Worm (Caenorhabditis elegans): ENCODE measurements around the gene cgh-1.

Gene cgh-1

DNA sequence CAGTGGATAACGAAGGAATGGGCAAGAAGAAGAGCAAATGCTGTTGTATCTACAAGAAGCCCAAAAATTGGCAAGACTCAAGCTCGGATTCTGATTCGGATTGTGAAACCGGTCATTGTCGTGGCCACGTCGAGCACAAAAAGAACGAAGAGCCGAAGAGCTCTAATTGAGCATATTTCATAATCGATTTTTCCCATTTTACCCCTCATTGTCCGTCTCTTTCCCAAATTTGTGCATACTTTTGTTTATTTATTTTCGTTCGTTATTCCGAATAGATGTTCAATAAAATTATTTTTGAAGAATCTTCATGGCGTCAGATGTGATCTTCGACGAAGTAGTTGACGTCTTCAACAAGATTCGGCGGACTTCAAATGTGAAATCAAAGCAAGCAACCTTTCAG, 23.5 kb upstream of the cgh-1 start, which contains the start of gene lig-4:
lig-4 (plus strand) TSS at position 301 of the 400 bp plus-strand sequence.
- no peak for TF ChIP-seq nhr-12 (tag; optimal IDR thresholded peaks at IDR 0.05)
- no peak for TF ChIP-seq R02D3.7 (tag; optimal IDR thresholded peaks at IDR 0.05)
- no peak for TF ChIP-seq nhr-237 (tag; optimal IDR thresholded peaks at IDR 0.05)
- TF ChIP-seq crh-2 (tag; optimal IDR thresholded peaks at IDR 0.05) = no peak
- no peak for TF ChIP-seq unc-39 (tag; optimal IDR thresholded peaks at IDR 0.05)
- TF ChIP-seq nhr-21 (tag; optimal IDR thresholded peaks at IDR 0.05) = no peak
- TF ChIP-seq sma-3 (GFP tag; optimal IDR thresholded peaks at IDR 0.05) = no peak
- TF ChIP-seq blmp-1 (tag; optimal IDR thresholded peaks at IDR 0.05; ENCODE audit: insufficient read depth) = no peak
- no peak for TF ChIP-seq nhr-129 (tag; optimal IDR thresholded peaks at IDR 0.05)
- TF ChIP-seq alr-1 (tag; optimal IDR thresholded peaks at IDR 0.05) = no peak

- peak; percentile 99 for TF ChIP-seq sma-9 (GFP tag; optimal IDR thresholded peaks at IDR 0.05)
- no peak for TF ChIP-seq sma-9 (tag; optimal IDR thresholded peaks at IDR 0.05)
- TF ChIP-seq sma-3 (GFP tag; optimal IDR thresholded peaks at IDR 0.05) = peak; percentile 97
- TF ChIP-seq ztf-4 (tag; optimal IDR thresholded peaks at IDR 0.05) = peak; percentile 84
- TF ChIP-seq lin-39 (tag; optimal IDR thresholded peaks at IDR 0.05) = no peak
- TF ChIP-seq aly-2 (tag; optimal IDR thresholded peaks at IDR 0.05) = no peak
- no peak for TF ChIP-seq alr-1 (tag; optimal IDR thresholded peaks at IDR 0.05)
- no peak for TF ChIP-seq nhr-77 (tag; optimal IDR thresholded peaks at IDR 0.05)
- TF ChIP-seq dmd-4 (tag; optimal IDR thresholded peaks at IDR 0.05) = peak; percentile 16
- no peak for TF ChIP-seq elt-3 (tag; optimal IDR thresholded peaks at IDR 0.05)
- peak; percentile 90 for TF ChIP-seq egl-27 (tag; optimal IDR thresholded peaks at IDR 0.05)
- peak; percentile 56 for TF ChIP-seq R02D3.7 (tag; optimal IDR thresholded peaks at IDR 0.05)
- TF ChIP-seq unc-55 (GFP tag; optimal IDR thresholded peaks at IDR 0.05) = peak; percentile 98
- TF ChIP-seq lin-13 (GFP tag; optimal IDR thresholded peaks at IDR 0.05) = peak; percentile 94
- no peak for TF ChIP-seq mbf-1 (tag; optimal IDR thresholded peaks at IDR 0.05)
- peak; percentile 88 for TF ChIP-seq mab-5 (tag; optimal IDR thresholded peaks at IDR 0.05)
- peak; percentile 89 to 96 for TF ChIP-seq lsy-2 (tag; optimal IDR thresholded peaks at IDR 0.05)
- TF ChIP-seq mdl-1 (tag; optimal IDR thresholded peaks at IDR 0.05) = peak in 1 of 2 experiments; percentile 47
- peak; percentile 41 for TF ChIP-seq blmp-1 (tag; optimal IDR thresholded peaks at IDR 0.05; ENCODE audit: insufficient read depth)
- TF ChIP-seq nhr-129 (tag; optimal IDR thresholded peaks at IDR 0.05) = peak; percentile 77
- peak; percentile 96 for TF ChIP-seq nhr-6 (tag; optimal IDR thresholded peaks at IDR 0.05)
- TF ChIP-seq nhr-21 (tag; optimal IDR thresholded peaks at IDR 0.05) = peak; percentile 93
- no peak for TF ChIP-seq unc-62 (GFP tag; optimal IDR thresholded peaks at IDR 0.05)
- TF ChIP-seq ceh-16 (tag; optimal IDR thresholded peaks at IDR 0.05) = peak; percentile 26
- TF ChIP-seq lin-11 (tag; optimal IDR thresholded peaks at IDR 0.05) = peak; percentile 40
- no peak for TF ChIP-seq unc-39 (tag; optimal IDR thresholded peaks at IDR 0.05)
- TF ChIP-seq nhr-25 (tag; optimal IDR thresholded peaks at IDR 0.05) = no peak
- peak; percentile 92; the same call in 1 of the 2 replicates for TF ChIP-seq ztf-1 (GFP tag; conservative IDR thresholded peaks at IDR 0.05)
- TF ChIP-seq nhr-237 (tag; optimal IDR thresholded peaks at IDR 0.05) = no peak
- peak; percentile 95 for TF ChIP-seq C34F6.9 (tag; optimal IDR thresholded peaks at IDR 0.05)
- TF ChIP-seq peb-1 (tag; optimal IDR thresholded peaks at IDR 0.05) = no peak
- no peak for TF ChIP-seq elt-1 (tag; optimal IDR thresholded peaks at IDR 0.05)
- TF ChIP-seq nhr-10 (tag; optimal IDR thresholded peaks at IDR 0.05) = no peak
- peak; percentile 61 for TF ChIP-seq ama-1 (optimal IDR thresholded peaks at IDR 0.05)
- TF ChIP-seq gmeb-1 (tag; optimal IDR thresholded peaks at IDR 0.05) = peak; percentile 91
- peak; percentile 40 for TF ChIP-seq zag-1 (tag; optimal IDR thresholded peaks at IDR 0.05)
- TF ChIP-seq nhr-11 (tag; optimal IDR thresholded peaks at IDR 0.05) = no peak
- peak; percentile 83 for TF ChIP-seq skn-1 (tag; optimal IDR thresholded peaks at IDR 0.05)
- no peak for TF ChIP-seq nhr-23 (tag; optimal IDR thresholded peaks at IDR 0.05)
- peak; percentile 93 for TF ChIP-seq sem-4 (tag; optimal IDR thresholded peaks at IDR 0.05)
- peak; percentile 26 for TF ChIP-seq ztf-11 (tag; optimal IDR thresholded peaks at IDR 0.05)
- TF ChIP-seq fos-1 (tag; optimal IDR thresholded peaks at IDR 0.05) = peak; percentile 75
- peak; percentile 53 for TF ChIP-seq ZK546.5 (tag; optimal IDR thresholded peaks at IDR 0.05)
- TF ChIP-seq ceh-82 (tag; optimal IDR thresholded peaks at IDR 0.05) = no peak
- TF ChIP-seq snpc-4 (tag; optimal IDR thresholded peaks at IDR 0.05) = no peak
- peak; percentile 96 for TF ChIP-seq F13H6.1 (tag; optimal IDR thresholded peaks at IDR 0.05)
- TF ChIP-seq Y55F3AM.14 (GFP tag; optimal IDR thresholded peaks at IDR 0.05) = peak; percentile 67
- peak; percentile 64 for TF ChIP-seq nhr-12 (tag; optimal IDR thresholded peaks at IDR 0.05)
- TF ChIP-seq crh-2 (tag; optimal IDR thresholded peaks at IDR 0.05) = peak; percentile 94
These were observed 23.0 kb upstream of the cgh-1 start, which contains the start of the genes cux-7 and C07H6.2 for ce11 chrIII:7520672-7521071. Gene cux-7, minus strand, starts transcription at chrIII:7520845. Gene C07H6.2, plus strand, starts transcription at chrIII:7521009.
